Worm (Caenorhabditis elegans) whole organism, L1 larva: ENCODE measurements around the gene C56G2.5.

Experiments
- aha-1 ChIP-seq: fragments of 150-350 bp; optimal IDR thresholded peaks from 2 replicates; lab custom pipeline; 2014; ENCODE audit warnings: missing biosample characterization, missing genetic modification characterization
- lin-13 ChIP-seq: fragments of 150-350 bp; optimal IDR thresholded peaks from 2 replicates; lab custom pipeline; 2014; ENCODE audit warnings: missing biosample characterization, missing genetic modification reagents, missing genetic modification characterization
- mep-1 ChIP-seq: fragments of 150-350 bp; optimal IDR thresholded peaks from 2 replicates; lab custom pipeline; 2014; ENCODE audit warnings: missing biosample characterization, missing genetic modification characterization
- nhr-11 ChIP-seq: fragments of 150-350 bp; optimal IDR thresholded peaks from 2 replicates; lab custom pipeline; 2014; ENCODE audit warnings: missing biosample characterization, missing genetic modification characterization
- nhr-12 ChIP-seq: sonication (generic microtip); optimal IDR thresholded peaks from 2 replicates; lab custom pipeline; 2017; ENCODE audit warnings: missing biosample characterization, missing genetic modification characterization
- nhr-77 ChIP-seq: fragments of 150-350 bp; optimal IDR thresholded peaks from 2 replicates; lab custom pipeline; 2014; ENCODE audit warnings: missing biosample characterization, missing genetic modification characterization

DNA sequence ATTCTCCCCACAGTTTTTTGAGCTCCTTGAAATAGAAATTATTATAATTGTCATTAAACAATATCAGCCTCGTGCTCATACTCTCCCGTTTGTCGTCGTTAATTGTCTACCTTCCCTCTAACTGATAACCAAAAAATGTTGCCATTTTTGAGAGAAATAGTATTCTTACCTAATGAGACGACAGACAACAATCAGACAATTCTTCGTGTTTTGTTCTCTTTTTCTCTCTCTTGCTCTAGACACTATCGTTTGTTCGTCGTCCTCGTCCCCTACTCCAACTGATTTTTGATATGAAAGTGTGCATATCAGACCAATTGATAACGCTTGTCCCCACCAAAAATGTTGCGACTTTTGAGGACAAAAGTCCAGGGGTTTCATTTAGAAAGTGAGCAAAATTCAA, 37.5 kb upstream of the C56G2.5 start:
- no peak for TF ChIP-seq aha-1
- no peak for TF ChIP-seq nhr-77 (tag; lab: Kevin White, UChicago)
- no peak for TF ChIP-seq nhr-12 (tag; lab: Kevin White, UChicago)
- no peak for TF ChIP-seq lin-13 (GFP tag; lab: Kevin White, UChicago)
- no peak for TF ChIP-seq nhr-11
- TF ChIP-seq mep-1 (tag; lab: Kevin White, UChicago): no peak
